Worm (Caenorhabditis elegans): ENCODE measurements around the gene Y65A5A.24.

The Y65A5A.24 gene

DNA sequence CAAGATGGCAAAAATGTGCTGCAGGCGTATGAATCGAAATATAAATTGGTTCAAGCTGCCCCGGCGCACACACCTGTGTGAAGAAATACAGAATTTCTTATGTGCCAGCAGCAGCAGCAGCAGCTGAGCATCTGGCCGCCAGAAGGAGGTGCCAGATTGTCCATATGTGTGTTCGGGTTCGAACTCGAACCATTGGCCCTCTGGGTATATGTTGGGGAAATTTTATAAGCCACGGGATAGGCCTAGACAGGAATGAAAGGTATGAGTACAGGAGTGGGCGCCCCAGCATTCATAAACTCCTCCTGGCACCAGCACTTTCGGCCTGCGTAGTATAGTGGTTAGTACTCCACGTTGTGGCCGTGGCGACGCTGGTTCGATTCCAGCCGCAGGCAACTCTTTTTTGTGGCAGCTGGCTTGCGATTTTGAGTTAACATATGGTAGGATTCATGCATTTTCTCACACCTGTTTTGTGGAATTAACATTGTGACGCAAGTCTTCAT is 5.6 kb upstream of the Y65A5A.24 start (continued):
- TF ChIP-seq lin-40 (tag; optimal IDR thresholded peaks at IDR 0.05): peak; percentile 24
- no peak for TF ChIP-seq madf-6 (GFP tag; IDR thresholded peaks at IDR 0.05)
- no peak for TF ChIP-seq aptf-2 (GFP tag; conservative IDR thresholded peaks at IDR 0.05)
- TF ChIP-seq lsy-27 (tag; optimal IDR thresholded peaks at IDR 0.05; ENCODE audit: borderline replicate concordance, insufficient read depth): peak; percentile 18
- no peak for TF ChIP-seq unc-130 (GFP tag; optimal IDR thresholded peaks at IDR 0.05)
- no peak for TF ChIP-seq lag-1 (GFP tag; IDR thresholded peaks at IDR 0.05)
- TF ChIP-seq akir-1 (GFP tag; optimal IDR thresholded peaks at IDR 0.05): no peak
- TF ChIP-seq snpc-1.3 (tag; optimal IDR thresholded peaks at IDR 0.05; ENCODE audit: insufficient read depth): peak; percentile 54
- TF ChIP-seq ceh-40 (GFP tag; IDR thresholded peaks at IDR 0.05): no peak
- TF ChIP-seq B0336.3 (GFP tag; IDR thresholded peaks at IDR 0.05): no peak
- no peak for TF ChIP-seq tbx-9 (tag; optimal IDR thresholded peaks at IDR 0.05; ENCODE audit: borderline replicate concordance)
- TF ChIP-seq nhr-90 (tag; optimal IDR thresholded peaks at IDR 0.05): peak; percentile 55
- peak; percentile 68 for TF ChIP-seq D2030.7 (GFP tag; IDR thresholded peaks at IDR 0.05)
- TF ChIP-seq C17E4.6 (GFP tag; IDR thresholded peaks at IDR 0.05): no peak
- TF ChIP-seq nfyb-1 (GFP tag; IDR thresholded peaks at IDR 0.05): 0 out of 2 replicates have a peak, but pooled peaks have one; percentile 48
- TF ChIP-seq snpc-3.4 (tag; optimal IDR thresholded peaks at IDR 0.05): peak; percentile 28
- TF ChIP-seq Y53G8AR.9 (GFP tag; conservative IDR thresholded peaks at IDR 0.05): 0 out of 2 replicates have a peak, but pooled peaks have one; percentile 59
- no peak for TF ChIP-seq lsl-1 (GFP tag; optimal IDR thresholded peaks at IDR 0.05)
- TF ChIP-seq madf-8 (GFP tag; conservative IDR thresholded peaks at IDR 0.05): no peak
- TF ChIP-seq nhr-120 (GFP tag; IDR thresholded peaks at IDR 0.05): no peak
- TF ChIP-seq B0261.1 (tag; optimal IDR thresholded peaks at IDR 0.05): peak; percentile 86
- no peak for TF ChIP-seq dpl-1 (GFP tag; optimal IDR thresholded peaks at IDR 0.05)
- no peak for TF ChIP-seq ztf-28 (GFP tag; IDR thresholded peaks at IDR 0.05)
- peak; percentile 68 for TF ChIP-seq rpc-1 (optimal IDR thresholded peaks at IDR 0.05)
- peak; percentile 74 for TF ChIP-seq rpc-1 (tag; optimal IDR thresholded peaks at IDR 0.05)
- TF ChIP-seq egrh-3 (GFP tag; IDR thresholded peaks at IDR 0.05): 0 out of 2 replicates have a peak, but pooled peaks have one; percentile 29
- no peak for TF ChIP-seq T26A5.8 (tag; optimal IDR thresholded peaks at IDR 0.05)
- no peak for TF ChIP-seq athp-1 (tag; optimal IDR thresholded peaks at IDR 0.05)
- TF ChIP-seq F33H1.4 (GFP tag; IDR thresholded peaks at IDR 0.05): no peak
- TF ChIP-seq dpff-1 (tag; optimal IDR thresholded peaks at IDR 0.05): no peak
- TF ChIP-seq lin-54 (GFP tag; optimal IDR thresholded peaks at IDR 0.05): peak; percentile 42
- TF ChIP-seq ztf-22 (GFP tag; optimal IDR thresholded peaks at IDR 0.05): no peak
- TF ChIP-seq ztf-6 (GFP tag; IDR thresholded peaks at IDR 0.05): no peak
- TF ChIP-seq hmg-20 (GFP tag; IDR thresholded peaks at IDR 0.05): no peak
- no peak for TF ChIP-seq B0035.1 (tag; optimal IDR thresholded peaks at IDR 0.05)
- TF ChIP-seq F23B12.7 (tag; optimal IDR thresholded peaks at IDR 0.05; ENCODE audit: insufficient read depth): no peak
- no peak for TF ChIP-seq bed-1 (GFP tag; IDR thresholded peaks at IDR 0.05)
- peak; percentile 57 for TF ChIP-seq attf-5 (GFP tag; optimal IDR thresholded peaks at IDR 0.05)
- TF ChIP-seq him-1 (tag; optimal IDR thresholded peaks at IDR 0.05): peak; percentile 51
- TF ChIP-seq ztf-25 (GFP tag; IDR thresholded peaks at IDR 0.05): 0 out of 2 replicates have a peak, but pooled peaks have one; percentile 50
- TF ChIP-seq egl-18 (GFP tag; IDR thresholded peaks at IDR 0.05): no peak
- TF ChIP-seq ZK185.1 (tag; optimal IDR thresholded peaks at IDR 0.05; ENCODE audit: poor library complexity, severe bottlenecking): peak; percentile 58
- TF ChIP-seq hmg-1.2 (GFP tag; IDR thresholded peaks at IDR 0.05): peak; percentile 69
- TF ChIP-seq rcor-1 (GFP tag; IDR thresholded peaks at IDR 0.05): 0 out of 2 replicates have a peak, but pooled peaks have one; percentile 25
- TF ChIP-seq F49E8.2 (tag; optimal IDR thresholded peaks at IDR 0.05; ENCODE audit: insufficient read depth): peak; percentile 23
- no peak for TF ChIP-seq K11D2.4 (GFP tag; IDR thresholded peaks at IDR 0.05)
- TF ChIP-seq aptf-3 (GFP tag; IDR thresholded peaks at IDR 0.05): no peak
- TF ChIP-seq nfya-1 (tag; optimal IDR thresholded peaks at IDR 0.05; ENCODE audit: borderline replicate concordance, insufficient read depth): no peak
